Worm (Caenorhabditis elegans): ENCODE data around the gene F08F8.6.

DNA sequence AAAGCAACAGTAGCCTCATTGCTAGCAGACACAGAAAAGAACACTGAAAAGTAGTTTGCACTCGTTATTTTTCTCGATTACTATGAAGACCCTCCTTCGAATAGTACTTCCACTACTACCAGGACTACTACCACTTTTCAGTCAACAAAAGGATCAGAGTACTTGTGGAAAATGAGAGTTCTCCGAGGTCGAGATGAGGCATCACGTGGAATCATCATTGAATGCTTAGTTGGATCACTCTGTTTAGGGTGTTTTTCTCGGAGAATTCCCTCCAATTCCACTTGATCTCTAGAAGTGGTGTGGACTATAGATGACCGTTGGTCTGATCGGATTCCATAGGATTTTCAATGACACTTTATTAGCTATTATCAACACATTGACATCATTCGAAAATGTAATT, 42.7 kb upstream of the F08F8.6 start:
- no peak for TF ChIP-seq lsy-2 (tag; optimal IDR thresholded peaks at IDR 0.05)
- no peak for TF ChIP-seq elt-1 (tag; optimal IDR thresholded peaks at IDR 0.05; ENCODE audit: borderline replicate concordance, insufficient read depth)
- no peak for TF ChIP-seq snpc-4 (tag; optimal IDR thresholded peaks at IDR 0.05)
- TF ChIP-seq pha-4 (tag; optimal IDR thresholded peaks at IDR 0.05) = no peak
- TF ChIP-seq mab-5 (tag; optimal IDR thresholded peaks at IDR 0.05) = no peak
- TF ChIP-seq bed-3 (GFP tag; optimal IDR thresholded peaks at IDR 0.05) = no peak
- no peak for TF ChIP-seq elt-3 (tag; optimal IDR thresholded peaks at IDR 0.05)
- no peak for TF ChIP-seq unc-39 (tag; optimal IDR thresholded peaks at IDR 0.05)
- TF ChIP-seq ztf-11 (tag; optimal IDR thresholded peaks at IDR 0.05) = no peak
- TF ChIP-seq ces-1 (GFP tag; optimal IDR thresholded peaks at IDR 0.05) = no peak
- no peak for TF ChIP-seq ceh-83 (GFP tag; optimal IDR thresholded peaks at IDR 0.05)
- TF ChIP-seq M03D4.4 (tag; optimal IDR thresholded peaks at IDR 0.05) = no peak

Measured in whole organism, mixed stage, embryonic.